Fruit fly (Drosophila melanogaster): Measurements from ENCODE around the gene CG32270.

CG32270 gene

dm6 chr3L:3248714-3249663 lies 40.2 kb upstream of the CG32270 start (continued):
- TF ChIP-seq CG9932 (GFP tag; IDR thresholded peaks at IDR 0.05) = no peak
- TF ChIP-seq Dip2 (GFP tag; IDR thresholded peaks at IDR 0.05) = no peak
- TF ChIP-seq eve (GFP tag; optimal IDR thresholded peaks at IDR 0.05) = peak in 1 of 2 experiments; percentile 73
- TF ChIP-seq tll (GFP tag; optimal IDR thresholded peaks at IDR 0.05) = no peak
- no peak for TF ChIP-seq B-H2 (GFP tag; optimal IDR thresholded peaks at IDR 0.05)
- no peak for TF ChIP-seq Stat92E (GFP tag; optimal IDR thresholded peaks at IDR 0.05)
- no peak for TF ChIP-seq usp (GFP tag; optimal IDR thresholded peaks at IDR 0.05)
- no peak for TF ChIP-seq ara (GFP tag; IDR thresholded peaks at IDR 0.05)
- TF ChIP-seq Deaf1 (tag; optimal IDR thresholded peaks at IDR 0.05) = no peak
- no peak for TF ChIP-seq CG2199 (GFP tag; IDR thresholded peaks at IDR 0.05)
- no peak for TF ChIP-seq YL-1 (GFP tag; optimal IDR thresholded peaks at IDR 0.05)
- TF ChIP-seq Ssrp (tag; optimal IDR thresholded peaks at IDR 0.05) = peak; percentile 67
- TF ChIP-seq nau (GFP tag; optimal IDR thresholded peaks at IDR 0.05) = peak; percentile 4
- TF ChIP-seq Dek (tag; optimal IDR thresholded peaks at IDR 0.05) = no peak
- TF ChIP-seq Hand (GFP tag; optimal IDR thresholded peaks at IDR 0.05) = no peak
- peak; percentile 56 for TF ChIP-seq CG30403 (GFP tag; optimal IDR thresholded peaks at IDR 0.05)
- TF ChIP-seq CG1603 (tag; optimal IDR thresholded peaks at IDR 0.05) = no peak
- peak; percentile 55 for TF ChIP-seq CG9727 (GFP tag; optimal IDR thresholded peaks at IDR 0.05)
- no peak for TF ChIP-seq mam (GFP tag; optimal IDR thresholded peaks at IDR 0.05)
- TF ChIP-seq slbo (GFP tag; IDR thresholded peaks at IDR 0.05) = peak; percentile 39; the same call in 1 of the 2 replicates
- TF ChIP-seq CG11504 (tag; optimal IDR thresholded peaks at IDR 0.05) = peak; percentile 70
- TF ChIP-seq dan (GFP tag; IDR thresholded peaks at IDR 0.05) = no peak
- no peak for TF ChIP-seq CG14965 (GFP tag; optimal IDR thresholded peaks at IDR 0.05; ENCODE audit: borderline replicate concordance)
- no peak for TF ChIP-seq onecut (GFP tag; IDR thresholded peaks at IDR 0.05)
- no peak; the same call in 1 of the 2 replicates for TF ChIP-seq CG10366 (GFP tag; IDR thresholded peaks at IDR 0.05)
- peak; percentile 33; the same call in 1 of the 2 replicates for TF ChIP-seq Atf6 (GFP tag; IDR thresholded peaks at IDR 0.05)
- TF ChIP-seq Dfd (GFP tag; optimal IDR thresholded peaks at IDR 0.05) = no peak
- peak; percentile 9 for TF ChIP-seq CG5245 (GFP tag; optimal IDR thresholded peaks at IDR 0.05)
- TF ChIP-seq CG13287 (GFP tag; IDR thresholded peaks at IDR 0.05; ENCODE audit: partially characterized antibody) = no peak
- no peak for TF ChIP-seq chn (GFP tag; optimal IDR thresholded peaks at IDR 0.05)
- no peak for TF ChIP-seq CG30020 (tag; optimal IDR thresholded peaks at IDR 0.05)
- peak; percentile 22 for TF ChIP-seq CG12155 (GFP tag; optimal IDR thresholded peaks at IDR 0.05)
- TF ChIP-seq CG2889 (GFP tag; IDR thresholded peaks at IDR 0.05) = no peak
- no peak for TF ChIP-seq Ada2b (GFP tag; IDR thresholded peaks at IDR 0.05)
- TF ChIP-seq jing (GFP tag; optimal IDR thresholded peaks at IDR 0.05) = no peak
- no peak for TF ChIP-seq lov (optimal IDR thresholded peaks at IDR 0.05)
- TF ChIP-seq lov (GFP tag; IDR thresholded peaks at IDR 0.05) = no peak
- no peak for TF ChIP-seq Max (GFP tag; optimal IDR thresholded peaks at IDR 0.05)
- TF ChIP-seq CG4360 (GFP tag; IDR thresholded peaks at IDR 0.05) = no peak
- no peak for TF ChIP-seq CG12942 (GFP tag; optimal IDR thresholded peaks at IDR 0.05)
- no peak for TF ChIP-seq eyg (GFP tag; optimal IDR thresholded peaks at IDR 0.05)
- TF ChIP-seq CG6654 (GFP tag; optimal IDR thresholded peaks at IDR 0.05) = peak; percentile 7
- TF ChIP-seq CG32772 (GFP tag; IDR thresholded peaks at IDR 0.05) = no peak
- no peak for TF ChIP-seq BEAF-32 (GFP tag; optimal IDR thresholded peaks at IDR 0.05)
- no peak for TF ChIP-seq CG12236 (GFP tag; optimal IDR thresholded peaks at IDR 0.05)
- TF ChIP-seq CG16815 (GFP tag; optimal IDR thresholded peaks at IDR 0.05) = peak; percentile 33
- peak; percentile 3 for TF ChIP-seq CG14710 (tag; optimal IDR thresholded peaks at IDR 0.05)
- no peak for TF ChIP-seq CG31224 (GFP tag; IDR thresholded peaks at IDR 0.05)
- no peak for TF ChIP-seq hbn (GFP tag; IDR thresholded peaks at IDR 0.05; ENCODE audit: partially characterized antibody)
